Fruit fly (Drosophila melanogaster) whole organism, embryonic: Measurements from ENCODE around the gene VGlut.

ENCODE experiments used
- Atf6 ChIP-seq: fragments of 200-800 bp; sonication (Bioruptor generic); IDR thresholded peaks from 2 replicates; pipeline ENCODE4 v1.3.6; 2022; ENCODE audit warnings: missing biosample characterization, missing genetic modification characterization
- BEAF-32 ChIP-seq: fragments of 200-800 bp; sonication (Bioruptor generic); optimal IDR thresholded peaks from 3 replicates; lab custom pipeline; 2017; ENCODE audit warnings: missing biosample characterization, missing genetic modification characterization, mild to moderate bottlenecking, moderate library complexity, missing genetic modification reagents
- CG10267 ChIP-seq: fragments of 200-800 bp; sonication (Bioruptor generic); optimal IDR thresholded peaks from 2 replicates; lab custom pipeline; 2018; ENCODE audit warnings: missing biosample characterization, mild to moderate bottlenecking, missing genetic modification characterization, moderate library complexity
- CG10321 ChIP-seq: fragments of 200-800 bp; sonication (Bioruptor generic); IDR thresholded peaks from 2 replicates; pipeline ENCODE4 v1.3.6; 2022; ENCODE audit warnings: missing biosample characterization, missing genetic modification characterization
- CG10979 ChIP-seq: fragments of 200-800 bp; sonication (Bioruptor generic); optimal IDR thresholded peaks from 2 replicates; lab custom pipeline; 2018; ENCODE audit warnings: missing biosample characterization, mild to moderate bottlenecking, missing genetic modification characterization, moderate library complexity
- CG11504 ChIP-seq: fragments of 200-800 bp; sonication (Bioruptor generic); optimal IDR thresholded peaks from 3 replicates; lab custom pipeline; 2019; ENCODE audit warnings: missing biosample characterization, mild to moderate bottlenecking, missing genetic modification characterization, moderate library complexity
- CG11723 ChIP-seq: fragments of 200-800 bp; sonication (Bioruptor generic); optimal IDR thresholded peaks from 2 replicates; lab custom pipeline; 2017; ENCODE audit warnings: missing biosample characterization, mild to moderate bottlenecking, missing genetic modification characterization
- CG12659 ChIP-seq: fragments of 200-800 bp; sonication (Bioruptor generic); optimal IDR thresholded peaks from 3 replicates; lab custom pipeline; 2017; ENCODE audit warnings: mild to moderate bottlenecking, missing biosample characterization, missing genetic modification reagents, missing genetic modification characterization
- CG13287 ChIP-seq: fragments of 200-800 bp; sonication (Bioruptor generic); IDR thresholded peaks from 2 replicates; pipeline ENCODE4 v1.3.6; 2022; ENCODE audit warnings: missing biosample characterization, missing genetic modification characterization; ENCODE audit not compliant: partially characterized antibody
- CG14014 ChIP-seq: fragments of 200-800 bp; sonication (Bioruptor generic); IDR thresholded peaks from 2 replicates; pipeline ENCODE4 v1.3.6; 2022; ENCODE audit warnings: missing biosample characterization, missing genetic modification characterization
- CG17328 ChIP-seq: fragments of 200-800 bp; sonication (Bioruptor generic); IDR thresholded peaks from 2 replicates; pipeline ENCODE4 v1.3.6; 2022; ENCODE audit warnings: missing biosample characterization, missing genetic modification characterization
- CG3407 ChIP-seq: fragments of 200-800 bp; sonication (Bioruptor generic); optimal IDR thresholded peaks from 2 replicates; lab custom pipeline; 2018; ENCODE audit warnings: missing biosample characterization, mild to moderate bottlenecking, missing genetic modification characterization
- CG6254 ChIP-seq: fragments of 200-800 bp; sonication (Bioruptor generic); optimal IDR thresholded peaks from 3 replicates; lab custom pipeline; 2017; ENCODE audit warnings: mild to moderate bottlenecking, missing biosample characterization, missing genetic modification reagents, missing genetic modification characterization
- CG6683 ChIP-seq: fragments of 200-800 bp; sonication (Bioruptor generic); optimal IDR thresholded peaks from 2 replicates; lab custom pipeline; 2017; ENCODE audit warnings: missing biosample characterization, mild to moderate bottlenecking, missing genetic modification characterization, missing genetic modification reagents
- CG7745 ChIP-seq: fragments of 200-800 bp; sonication (Bioruptor generic); optimal IDR thresholded peaks from 2 replicates; lab custom pipeline; 2018; ENCODE audit warnings: missing biosample characterization, mild to moderate bottlenecking, missing genetic modification characterization, moderate library complexity
- CG7839 ChIP-seq: fragments of 200-800 bp; sonication (Bioruptor generic); optimal IDR thresholded peaks from 3 replicates; lab custom pipeline; 2018; ENCODE audit warnings: missing biosample characterization, mild to moderate bottlenecking, missing genetic modification characterization, moderate library complexity
- CG7987 ChIP-seq: fragments of 200-800 bp; sonication (Bioruptor generic); optimal IDR thresholded peaks from 2 replicates; lab custom pipeline; 2018; ENCODE audit warnings: missing biosample characterization, mild to moderate bottlenecking, missing genetic modification characterization, moderate library complexity
- CG9797 ChIP-seq: fragments of 200-800 bp; sonication (Bioruptor generic); optimal IDR thresholded peaks from 3 replicates; lab custom pipeline; 2018; ENCODE audit warnings: missing biosample characterization, mild to moderate bottlenecking, missing genetic modification characterization
- CoRest ChIP-seq: fragments of 200-800 bp; sonication (Bioruptor generic); optimal IDR thresholded peaks from 3 replicates; lab custom pipeline; 2018; ENCODE audit warnings: missing biosample characterization, mild to moderate bottlenecking, missing genetic modification characterization, moderate library complexity
- Dll ChIP-seq: fragments of 200-800 bp; sonication (Bioruptor generic); IDR thresholded peaks from 4 replicates; pipeline ENCODE4 v1.3.6; 2022; ENCODE audit warnings: missing biosample characterization, missing genetic modification characterization; ENCODE audit not compliant: partially characterized antibody
- Dp ChIP-seq: fragments of 200-800 bp; sonication (Bioruptor generic); optimal IDR thresholded peaks from 2 replicates; lab custom pipeline; 2018; ENCODE audit warnings: missing biosample characterization, mild to moderate bottlenecking, missing genetic modification characterization, moderate library complexity
- Ets97D ChIP-seq: fragments of 200-800 bp; sonication (Bioruptor generic); optimal IDR thresholded peaks from 3 replicates; lab custom pipeline; 2016; ENCODE audit warnings: missing biosample characterization, missing genetic modification characterization
- GATAe ChIP-seq: fragments of 200-800 bp; sonication (Bioruptor generic); conservative IDR thresholded peaks from 2 replicates; pipeline ENCODE4 v1.3.6; 2022; ENCODE audit warnings: missing biosample characterization, missing genetic modification characterization
- Hey ChIP-seq: fragments of 200-800 bp; sonication (Bioruptor generic); optimal IDR thresholded peaks from 3 replicates; lab custom pipeline; 2018; ENCODE audit warnings: missing biosample characterization, mild to moderate bottlenecking, missing genetic modification characterization
- Mad ChIP-seq: fragments of 200-800 bp; sonication (Bioruptor generic); optimal IDR thresholded peaks from 2 replicates; lab custom pipeline; 2016; ENCODE audit warnings: missing biosample characterization, missing genetic modification characterization
- Myb ChIP-seq: fragments of 200-800 bp; sonication (Bioruptor generic); optimal IDR thresholded peaks from 2 replicates; lab custom pipeline; 2016; ENCODE audit warnings: missing biosample characterization, missing genetic modification characterization
- Optix ChIP-seq: fragments of 200-800 bp; sonication (Bioruptor generic); IDR thresholded peaks from 3 replicates; pipeline ENCODE4 v1.3.6; 2022; ENCODE audit warnings: missing biosample characterization, missing genetic modification characterization
- Sin3A ChIP-seq: fragments of >200 bp; optimal IDR thresholded peaks from 2 replicates; lab custom pipeline; 2018
- Vsx1 ChIP-seq: fragments of 200-800 bp; sonication (Bioruptor generic); optimal IDR thresholded peaks from 2 replicates; lab custom pipeline; 2017; ENCODE audit warnings: missing biosample characterization, mild to moderate bottlenecking, missing genetic modification characterization, missing genetic modification reagents
- abd-A ChIP-seq: fragments of 200-800 bp; sonication (Bioruptor generic); optimal IDR thresholded peaks from 3 replicates; lab custom pipeline; 2019; ENCODE audit warnings: missing biosample characterization, mild to moderate bottlenecking, missing genetic modification characterization, moderate library complexity
- bcd ChIP-seq: fragments of 200-800 bp; sonication (Bioruptor generic); optimal IDR thresholded peaks from 2 replicates; lab custom pipeline; 2017; ENCODE audit warnings: missing biosample characterization, mild to moderate bottlenecking, missing genetic modification characterization
- bowl ChIP-seq: fragments of 200-800 bp; sonication (Bioruptor generic); IDR thresholded peaks from 2 replicates; pipeline ENCODE4 v1.3.6; 2022; ENCODE audit warnings: missing biosample characterization, missing genetic modification characterization
- br ChIP-seq: fragments of >200 bp; optimal IDR thresholded peaks from 2 replicates; lab custom pipeline; 2017
- cas ChIP-seq: fragments of 200-800 bp; sonication (Bioruptor generic); IDR thresholded peaks from 2 replicates; pipeline ENCODE4 v1.3.6; 2022; ENCODE audit warnings: missing biosample characterization, missing genetic modification characterization
- chinmo ChIP-seq: fragments of 200-800 bp; sonication (Bioruptor generic); IDR thresholded peaks from 4 replicates; pipeline ENCODE4 v1.3.6; 2022; ENCODE audit warnings: missing biosample characterization, missing genetic modification characterization; ENCODE audit not compliant: partially characterized antibody
- chn ChIP-seq: fragments of 200-800 bp; sonication (Bioruptor generic); optimal IDR thresholded peaks from 2 replicates; lab custom pipeline; 2016; ENCODE audit warnings: missing biosample characterization, missing genetic modification characterization
- dimm ChIP-seq: fragments of 200-800 bp; sonication (Bioruptor generic); IDR thresholded peaks from 2 replicates; pipeline ENCODE4 v1.3.6; 2022; ENCODE audit warnings: missing biosample characterization, missing genetic modification characterization
- disco-r ChIP-seq: fragments of 200-800 bp; sonication (Bioruptor generic); optimal IDR thresholded peaks from 2 replicates; lab custom pipeline; 2016; ENCODE audit warnings: missing biosample characterization, missing genetic modification characterization
- esg ChIP-seq: fragments of 200-800 bp; sonication (Bioruptor generic); conservative IDR thresholded peaks from 2 replicates; pipeline ENCODE4 v1.3.6; 2022; ENCODE audit warnings: missing biosample characterization, missing genetic modification characterization
- exex ChIP-seq: fragments of 200-800 bp; sonication (Bioruptor generic); optimal IDR thresholded peaks from 4 replicates; lab custom pipeline; 2018; ENCODE audit warnings: missing biosample characterization, mild to moderate bottlenecking, missing genetic modification characterization, moderate library complexity
- fd3F ChIP-seq: fragments of 200-800 bp; sonication (Bioruptor generic); optimal IDR thresholded peaks from 2 replicates; lab custom pipeline; 2018; ENCODE audit warnings: missing biosample characterization, mild to moderate bottlenecking, missing genetic modification characterization, moderate library complexity
- hbn ChIP-seq: fragments of 200-800 bp; sonication (Bioruptor generic); IDR thresholded peaks from 2 replicates; pipeline ENCODE4 v1.3.6; 2022; ENCODE audit warnings: missing biosample characterization, missing genetic modification characterization; ENCODE audit not compliant: partially characterized antibody
- lbe ChIP-seq: fragments of 200-800 bp; sonication (Bioruptor generic); optimal IDR thresholded peaks from 2 replicates; lab custom pipeline; 2016; ENCODE audit warnings: missing biosample characterization, mild to moderate bottlenecking, missing genetic modification characterization
- lmd ChIP-seq: fragments of 200-800 bp; sonication (Bioruptor generic); IDR thresholded peaks from 2 replicates; pipeline ENCODE4 v1.3.6; 2022; ENCODE audit warnings: missing biosample characterization, missing genetic modification characterization
- maf-S ChIP-seq: fragments of 200-800 bp; sonication (Bioruptor generic); optimal IDR thresholded peaks from 2 replicates; lab custom pipeline; 2016; ENCODE audit warnings: missing biosample characterization, missing genetic modification characterization
- nau ChIP-seq: fragments of 200-800 bp; sonication (Bioruptor generic); optimal IDR thresholded peaks from 3 replicates; lab custom pipeline; 2017; ENCODE audit warnings: missing biosample characterization, mild to moderate bottlenecking, missing genetic modification characterization, missing genetic modification reagents
- sens-2 ChIP-seq: fragments of 200-800 bp; sonication (Bioruptor generic); IDR thresholded peaks from 2 replicates; pipeline ENCODE4 v1.3.6; 2022; ENCODE audit warnings: missing biosample characterization, missing genetic modification characterization
- seq ChIP-seq: fragments of 200-800 bp; sonication (Bioruptor generic); IDR thresholded peaks from 2 replicates; pipeline ENCODE4 v1.3.6; 2022; ENCODE audit warnings: missing biosample characterization, missing genetic modification characterization
- shn ChIP-seq: fragments of 200-800 bp; sonication (Bioruptor generic); optimal IDR thresholded peaks from 3 replicates; lab custom pipeline; 2016; ENCODE audit warnings: missing biosample characterization, missing genetic modification characterization
- vfl ChIP-seq: fragments of 200-800 bp; sonication (Bioruptor generic); optimal IDR thresholded peaks from 2 replicates; lab custom pipeline; 2016; ENCODE audit warnings: missing biosample characterization, missing genetic modification characterization
- yki ChIP-seq: fragments of >200 bp; optimal IDR thresholded peaks from 3 replicates; lab custom pipeline; 2018
- zf30C ChIP-seq: fragments of 200-800 bp; sonication (Bioruptor generic); optimal IDR thresholded peaks from 3 replicates; lab custom pipeline; 2018; ENCODE audit warnings: missing biosample characterization, mild to moderate bottlenecking, missing genetic modification characterization

The VGlut gene

dm6 chr2L:2357228-2357656, 42.9 kb upstream of the VGlut start, which contains the start of gene CG9967 (continued):
- TF ChIP-seq vfl (GFP tag; lab: Kevin White, UChicago) (no peak), Myb (GFP tag; lab: Kevin White, UChicago) (peak; percentile 66), CG17328 (GFP tag; lab: Robert Waterston, UW) (no peak), hbn (GFP tag; lab: Robert Waterston, UW) (peak; percentile 50), Dp (peak; percentile 86), zf30C (GFP tag; lab: Kevin White, UChicago) (no peak), CoRest (tag; lab: Kevin White, UChicago) (peak; percentile 37), CG6254 (no peak), CG7987 (GFP tag; lab: Kevin White, UChicago) (no peak), sens-2 (GFP tag; lab: Robert Waterston, UW) (peak; percentile 58), exex (tag; lab: Kevin White, UChicago) (no peak), maf-S (GFP tag; lab: Kevin White, UChicago) (no peak), CG10321 (GFP tag; lab: Robert Waterston, UW) (no peak), Mad (GFP tag; lab: Kevin White, UChicago) (peak; percentile 35), CG13287 (GFP tag; lab: Robert Waterston, UW) (peak; percentile 69), fd3F (GFP tag; lab: Kevin White, UChicago) (no peak), Ets97D (peak; percentile 29), Hey (tag; lab: Kevin White, UChicago) (no peak), br (lab: Kevin White, UChicago) (no peak), Vsx1 (GFP tag; lab: Kevin White, UChicago) (no peak), CG6683 (GFP tag; lab: Kevin White, UChicago) (no peak), lmd (GFP tag; lab: Robert Waterston, UW) (no peak), GATAe (GFP tag; lab: Robert Waterston, UW) (no peak), cas (no peak), CG12659 (GFP tag; lab: Kevin White, UChicago) (peak; percentile 44), Dll (GFP tag; lab: Robert Waterston, UW) (peak; percentile 54; the same call in 2 of the 4 replicates), CG7745 (no peak), CG14014 (GFP tag; lab: Robert Waterston, UW) (no peak), dimm (GFP tag; lab: Robert Waterston, UW) (no peak), Atf6 (no peak), abd-A (tag; lab: Kevin White, UChicago) (no peak), bowl (GFP tag; lab: Robert Waterston, UW) (no peak), esg (GFP tag; lab: Robert Waterston, UW) (no peak), CG9797 (GFP tag; lab: Kevin White, UChicago) (peak; percentile 13), nau (no peak), chinmo (GFP tag; lab: Robert Waterston, UW) (no peak), CG10267 (tag; lab: Kevin White, UChicago) (peak; percentile 90), CG11504 (no peak), bcd (GFP tag; lab: Kevin White, UChicago) (no peak), disco-r (GFP tag; lab: Kevin White, UChicago) (no peak), lbe (GFP tag; lab: Kevin White, UChicago) (peak; percentile 45), shn (GFP tag; lab: Kevin White, UChicago) (no peak), CG11723 (GFP tag; lab: Kevin White, UChicago) (no peak), chn (GFP tag; lab: Kevin White, UChicago) (no peak), CG10979 (peak; percentile 6), seq (no peak), BEAF-32 (GFP tag; lab: Kevin White, UChicago) (peak; percentile 63), CG3407 (GFP tag; lab: Kevin White, UChicago) (no peak), Sin3A (lab: Kevin White, UChicago) (peak; percentile 47), CG7839 (tag; lab: Kevin White, UChicago) (no peak), Optix (GFP tag; lab: Robert Waterston, UW) (no peak), yki (lab: Kevin White, UChicago) (no peak)
